Fruit fly (Drosophila melanogaster): ENCODE results near the gene fabp.

Gene fabp

dm6 chr3R:11562326-11563109 lies 4.3 kb downstream of the fabp start (continued):
- TF ChIP-seq hb (GFP tag; IDR thresholded peaks at IDR 0.05; ENCODE audit: partially characterized antibody) (no peak), mam (GFP tag; optimal IDR thresholded peaks at IDR 0.05) (peak; percentile 97), ab (GFP tag; optimal IDR thresholded peaks at IDR 0.05) (peak; percentile 80), nmo (GFP tag; optimal IDR thresholded peaks at IDR 0.05) (peak; percentile 82), CG10959 (GFP tag; IDR thresholded peaks at IDR 0.05) (peak; percentile 78), pita (GFP tag; optimal IDR thresholded peaks at IDR 0.05) (no peak), CG14710 (tag; optimal IDR thresholded peaks at IDR 0.05) (peak; percentile 84), pan (optimal IDR thresholded peaks at IDR 0.05) (no peak), pan (GFP tag; optimal IDR thresholded peaks at IDR 0.05 in 1 of 2, IDR thresholded peaks at IDR 0.05 in 1 of 2) (peak in 1 of 2 experiments; percentile 94), tio (GFP tag; optimal IDR thresholded peaks at IDR 0.05) (peak; percentile 75), run (tag; optimal IDR thresholded peaks at IDR 0.05) (peak; percentile 77), CG5953 (GFP tag; IDR thresholded peaks at IDR 0.05) (peak; percentile 83), Hey (tag; optimal IDR thresholded peaks at IDR 0.05) (peak; percentile 31), trh (GFP tag; optimal IDR thresholded peaks at IDR 0.05) (peak; percentile 59), CG10462 (GFP tag; optimal IDR thresholded peaks at IDR 0.05) (peak; percentile 54), crc (GFP tag; optimal IDR thresholded peaks at IDR 0.05) (peak; percentile 91), CG17568 (GFP tag; optimal IDR thresholded peaks at IDR 0.05) (peak; percentile 76), ac (GFP tag; optimal IDR thresholded peaks at IDR 0.05) (peak; percentile 23), trem (tag; optimal IDR thresholded peaks at IDR 0.05) (peak; percentile 85), CG13296 (GFP tag; optimal IDR thresholded peaks at IDR 0.05) (peak; percentile 95), sens-2 (GFP tag; IDR thresholded peaks at IDR 0.05) (peak; percentile 74), bab2 (GFP tag; optimal IDR thresholded peaks at IDR 0.05) (peak; percentile 83), CG11695 (GFP tag; IDR thresholded peaks at IDR 0.05) (peak; percentile 90), tap (tag; optimal IDR thresholded peaks at IDR 0.05) (peak; percentile 94), B-H2 (GFP tag; optimal IDR thresholded peaks at IDR 0.05) (peak; percentile 80), vfl (GFP tag; optimal IDR thresholded peaks at IDR 0.05) (peak; percentile 78), CG3407 (GFP tag; optimal IDR thresholded peaks at IDR 0.05) (peak; percentile 73), HLH3B (GFP tag; IDR thresholded peaks at IDR 0.05) (peak; percentile 92), CG18764 (GFP tag; optimal IDR thresholded peaks at IDR 0.05) (peak; percentile 80), CG15479 (GFP tag; optimal IDR thresholded peaks at IDR 0.05) (no peak), hkb (optimal IDR thresholded peaks at IDR 0.05) (no peak), hkb (GFP tag; IDR thresholded peaks at IDR 0.05) (peak; percentile 95), repo (GFP tag; optimal IDR thresholded peaks at IDR 0.05) (peak; percentile 88), fru (optimal IDR thresholded peaks at IDR 0.05) (no peak), CG34376 (GFP tag; optimal IDR thresholded peaks at IDR 0.05) (peak; percentile 96), lmd (GFP tag; IDR thresholded peaks at IDR 0.05) (peak; percentile 93), nerfin-2 (GFP tag; IDR thresholded peaks at IDR 0.05; ENCODE audit: partially characterized antibody) (0 out of 2 replicates have a peak, but pooled peaks have one; percentile 38), crol (GFP tag; IDR thresholded peaks at IDR 0.05) (peak; percentile 10; the same call in 1 of the 2 replicates), kah (GFP tag; optimal IDR thresholded peaks at IDR 0.05) (peak; percentile 74), twi (tag; optimal IDR thresholded peaks at IDR 0.05) (peak; percentile 51), pzg (GFP tag; optimal IDR thresholded peaks at IDR 0.05) (peak; percentile 9), ranshi (GFP tag; IDR thresholded peaks at IDR 0.05) (peak; percentile 90), Nf-YA (GFP tag; IDR thresholded peaks at IDR 0.05) (peak; percentile 88), fu2 (GFP tag; optimal IDR thresholded peaks at IDR 0.05) (peak; percentile 86), fd102C (GFP tag; optimal IDR thresholded peaks at IDR 0.05) (no peak), grn (GFP tag; optimal IDR thresholded peaks at IDR 0.05) (peak; percentile 78), CG31441 (GFP tag; IDR thresholded peaks at IDR 0.05) (peak; percentile 91), ken (GFP tag; IDR thresholded peaks at IDR 0.05) (peak; percentile 89), CG9727 (GFP tag; optimal IDR thresholded peaks at IDR 0.05) (peak; percentile 82), sc (optimal IDR thresholded peaks at IDR 0.05) (no peak), sc (GFP tag; optimal IDR thresholded peaks at IDR 0.05) (peak; percentile 51)
